Fruit fly (Drosophila melanogaster): Measurements from ENCODE around the gene CtIP.

CtIP gene

dm6 chr3L:20388983-20389382 lies 47.1 kb upstream of the CtIP start (continued):
- peak; percentile 28 for TF ChIP-seq CG10209 (GFP tag; optimal IDR thresholded peaks at IDR 0.05)
- TF ChIP-seq Mrtf (GFP tag; IDR thresholded peaks at IDR 0.05), result 0 out of 3 replicates have a peak, but pooled peaks have one; percentile 36
- TF ChIP-seq pan (optimal IDR thresholded peaks at IDR 0.05), result no peak
- peak in 1 of 2 experiments; percentile 56 for TF ChIP-seq pan (GFP tag; optimal IDR thresholded peaks at IDR 0.05 in 1 of 2, IDR thresholded peaks at IDR 0.05 in 1 of 2)
- peak; percentile 59 for TF ChIP-seq ERR (GFP tag; optimal IDR thresholded peaks at IDR 0.05)
- peak; percentile 47 for TF ChIP-seq CG1603 (tag; optimal IDR thresholded peaks at IDR 0.05)
- peak in 1 of 2 experiments; percentile 13 for TF ChIP-seq chif (GFP tag; optimal IDR thresholded peaks at IDR 0.05)
- peak; percentile 85 for TF ChIP-seq Ets65A (GFP tag)
- TF ChIP-seq Ptx1 (GFP tag; IDR thresholded peaks at IDR 0.05), result peak; percentile 57
- TF ChIP-seq CG10654 (GFP tag; optimal IDR thresholded peaks at IDR 0.05), result peak; percentile 24

- TF ChIP-seq Dll (GFP tag; IDR thresholded peaks at IDR 0.05; ENCODE audit: partially characterized antibody) (peak; percentile 39; the same call in 1 of the 4 replicates), CG2202 (tag; optimal IDR thresholded peaks at IDR 0.05) (no peak), CG14014 (GFP tag; IDR thresholded peaks at IDR 0.05) (no peak), CG30431 (GFP tag; optimal IDR thresholded peaks at IDR 0.05) (no peak), CG5180 (GFP tag; optimal IDR thresholded peaks at IDR 0.05) (no peak), CG9727 (GFP tag; optimal IDR thresholded peaks at IDR 0.05) (no peak), Stat92E (GFP tag; optimal IDR thresholded peaks at IDR 0.05) (no peak), CG12236 (GFP tag; optimal IDR thresholded peaks at IDR 0.05) (no peak), emc (GFP tag; optimal IDR thresholded peaks at IDR 0.05) (no peak), bcd (GFP tag; optimal IDR thresholded peaks at IDR 0.05) (no peak), slp2 (GFP tag; optimal IDR thresholded peaks at IDR 0.05) (no peak), CG11723 (GFP tag; optimal IDR thresholded peaks at IDR 0.05) (no peak), CG15011 (GFP tag; optimal IDR thresholded peaks at IDR 0.05) (no peak), sug (tag; optimal IDR thresholded peaks at IDR 0.05) (peak; percentile 2), mld (GFP tag; IDR thresholded peaks at IDR 0.05; ENCODE audit: partially characterized antibody) (no peak), CG31441 (GFP tag; IDR thresholded peaks at IDR 0.05) (no peak), gsb (GFP tag; IDR thresholded peaks at IDR 0.05) (no peak), disco-r (GFP tag; optimal IDR thresholded peaks at IDR 0.05) (no peak), zf30C (GFP tag; optimal IDR thresholded peaks at IDR 0.05) (no peak), E2f2 (GFP tag; IDR thresholded peaks at IDR 0.05) (peak; percentile 37; the same call in 1 of the 2 replicates), Bdp1 (GFP tag; optimal IDR thresholded peaks at IDR 0.05) (no peak), NfI (GFP tag; optimal IDR thresholded peaks at IDR 0.05) (no peak), CTCF (GFP tag; optimal IDR thresholded peaks at IDR 0.05) (no peak), CG1792 (GFP tag; optimal IDR thresholded peaks at IDR 0.05) (no peak), CG4360 (GFP tag; IDR thresholded peaks at IDR 0.05) (no peak), CG3726 (GFP tag; IDR thresholded peaks at IDR 0.05) (no peak), CG6272 (GFP tag; IDR thresholded peaks at IDR 0.05) (no peak), odd (GFP tag; optimal IDR thresholded peaks at IDR 0.05) (no peak), tap (tag; optimal IDR thresholded peaks at IDR 0.05) (no peak), CG17829 (tag; optimal IDR thresholded peaks at IDR 0.05) (no peak), Deaf1 (tag; optimal IDR thresholded peaks at IDR 0.05) (peak; percentile 11), scrt (GFP tag; optimal IDR thresholded peaks at IDR 0.05) (no peak), Lhr (GFP tag; optimal IDR thresholded peaks at IDR 0.05) (no peak), MTF-1 (GFP tag; optimal IDR thresholded peaks at IDR 0.05; ENCODE audit: borderline replicate concordance) (no peak), chinmo (GFP tag; IDR thresholded peaks at IDR 0.05; ENCODE audit: partially characterized antibody) (no peak), tna (GFP tag; IDR thresholded peaks at IDR 0.05; ENCODE audit: partially characterized antibody) (no peak), HLHmδ (GFP tag; optimal IDR thresholded peaks at IDR 0.05) (no peak), Spps (tag; optimal IDR thresholded peaks at IDR 0.05) (no peak), Trl (optimal IDR thresholded peaks at IDR 0.05) (no peak), Trl (GFP tag; optimal IDR thresholded peaks at IDR 0.05) (no peak), h (optimal IDR thresholded peaks at IDR 0.05) (no peak), Kr (GFP tag; optimal IDR thresholded peaks at IDR 0.05) (no peak)
Measured at dm6 chr3L:20393357-20393756, 42.7 kb upstream of the CtIP start, which contains the start of gene CG33969. Gene CG33969, minus strand, starts transcription at chr3L:20393553.
